Fruit fly (Drosophila melanogaster) whole organism, embryonic: Measurements from ENCODE around the gene Syp.

Experiments used
- Atf6 ChIP-seq: fragments of 200-800 bp; sonication (Bioruptor generic); IDR thresholded peaks from 2 replicates; pipeline ENCODE4 v1.3.6; 2022; ENCODE audit warnings: missing biosample characterization, missing genetic modification characterization
- Bdp1 ChIP-seq: fragments of 200-800 bp; sonication (Bioruptor generic); optimal IDR thresholded peaks from 3 replicates; lab custom pipeline; 2016; ENCODE audit warnings: missing biosample characterization, missing genetic modification characterization
- CG10267 ChIP-seq: fragments of 200-800 bp; sonication (Bioruptor generic); optimal IDR thresholded peaks from 2 replicates; lab custom pipeline; 2018; ENCODE audit warnings: missing biosample characterization, mild to moderate bottlenecking, missing genetic modification characterization, moderate library complexity
- CG10321 ChIP-seq: fragments of 200-800 bp; sonication (Bioruptor generic); IDR thresholded peaks from 2 replicates; pipeline ENCODE4 v1.3.6; 2022; ENCODE audit warnings: missing biosample characterization, missing genetic modification characterization
- CG12071 ChIP-seq: fragments of 200-800 bp; sonication (Bioruptor generic); optimal IDR thresholded peaks from 3 replicates; lab custom pipeline; 2018; ENCODE audit warnings: missing biosample characterization, mild to moderate bottlenecking, missing genetic modification characterization
- CG12769 ChIP-seq: fragments of 200-800 bp; sonication (Bioruptor generic); optimal IDR thresholded peaks from 2 replicates; lab custom pipeline; 2019; ENCODE audit warnings: missing biosample characterization, mild to moderate bottlenecking, missing genetic modification characterization, moderate library complexity
- CG13287 ChIP-seq: fragments of 200-800 bp; sonication (Bioruptor generic); IDR thresholded peaks from 2 replicates; pipeline ENCODE4 v1.3.6; 2022; ENCODE audit warnings: missing biosample characterization, missing genetic modification characterization; ENCODE audit not compliant: partially characterized antibody
- CG13894 ChIP-seq: fragments of 200-800 bp; sonication (Bioruptor generic); optimal IDR thresholded peaks from 3 replicates; lab custom pipeline; 2018; ENCODE audit warnings: missing biosample characterization, mild to moderate bottlenecking, missing genetic modification characterization, moderate library complexity
- CG15696 ChIP-seq: fragments of 200-800 bp; sonication (Bioruptor generic); optimal IDR thresholded peaks from 2 replicates; lab custom pipeline; 2019; ENCODE audit warnings: missing biosample characterization, mild to moderate bottlenecking, missing genetic modification characterization, moderate library complexity
- CG16779 ChIP-seq: fragments of 200-800 bp; sonication (Bioruptor generic); IDR thresholded peaks from 2 replicates; pipeline ENCODE4 v1.3.6; 2022; ENCODE audit warnings: missing biosample characterization, missing genetic modification characterization
- CG2116 ChIP-seq: fragments of 200-800 bp; sonication (Bioruptor generic); optimal IDR thresholded peaks from 3 replicates; lab custom pipeline; 2018; ENCODE audit warnings: missing biosample characterization, mild to moderate bottlenecking, missing genetic modification characterization
- CG2202 ChIP-seq: fragments of 200-800 bp; sonication (Bioruptor generic); optimal IDR thresholded peaks from 2 replicates; lab custom pipeline; 2018; ENCODE audit warnings: missing biosample characterization, mild to moderate bottlenecking, missing genetic modification characterization
- CG30431 ChIP-seq: fragments of 200-800 bp; sonication (Bioruptor generic); optimal IDR thresholded peaks from 2 replicates; lab custom pipeline; 2017; ENCODE audit warnings: missing biosample characterization, missing genetic modification characterization
- CG32772 ChIP-seq: fragments of 200-800 bp; sonication (Bioruptor generic); IDR thresholded peaks from 2 replicates; pipeline ENCODE4 v1.3.6; 2022; ENCODE audit warnings: missing biosample characterization, missing genetic modification characterization
- CG34422 ChIP-seq: fragments of 200-800 bp; sonication (Bioruptor generic); IDR thresholded peaks from 3 replicates; pipeline ENCODE4 v1.3.6; 2022; ENCODE audit warnings: missing biosample characterization, missing genetic modification characterization
- CG3847 ChIP-seq: fragments of 200-800 bp; sonication (Bioruptor generic); IDR thresholded peaks from 2 replicates; pipeline ENCODE4 v1.3.6; 2022; ENCODE audit warnings: missing biosample characterization, missing genetic modification characterization
- CG3995 ChIP-seq: fragments of 200-800 bp; sonication (Bioruptor generic); optimal IDR thresholded peaks from 3 replicates; lab custom pipeline; 2016; ENCODE audit warnings: missing biosample characterization, missing genetic modification characterization
- CG4328 ChIP-seq: fragments of 200-800 bp; sonication (Bioruptor generic); optimal IDR thresholded peaks from 3 replicates; lab custom pipeline; 2017; ENCODE audit warnings: missing biosample characterization, missing genetic modification reagents, missing genetic modification characterization
- CG43689 ChIP-seq: fragments of 200-800 bp; sonication (Bioruptor generic); IDR thresholded peaks from 2 replicates; pipeline ENCODE4 v1.3.6; 2022; ENCODE audit warnings: missing biosample characterization, missing genetic modification characterization
- CG7556 ChIP-seq: fragments of 200-800 bp; sonication (Bioruptor generic); optimal IDR thresholded peaks from 2 replicates; lab custom pipeline; 2017; ENCODE audit warnings: missing biosample characterization, mild to moderate bottlenecking, missing genetic modification characterization
- CG8765 ChIP-seq: fragments of 200-800 bp; sonication (Bioruptor generic); IDR thresholded peaks from 2 replicates; pipeline ENCODE4 v1.3.6; 2022; ENCODE audit warnings: missing biosample characterization, missing genetic modification characterization
- CG9437 ChIP-seq: fragments of 200-800 bp; sonication (Bioruptor generic); optimal IDR thresholded peaks from 2 replicates; lab custom pipeline; 2018; ENCODE audit warnings: missing biosample characterization, mild to moderate bottlenecking, missing genetic modification characterization
- CG9797 ChIP-seq: fragments of 200-800 bp; sonication (Bioruptor generic); optimal IDR thresholded peaks from 3 replicates; lab custom pipeline; 2018; ENCODE audit warnings: missing biosample characterization, mild to moderate bottlenecking, missing genetic modification characterization
- D ChIP-seq, 2 experiments: fragments of 200-800 bp in 1 of 2; fragments of >200 bp in 1 of 2; sonication (Bioruptor generic) in 1 of 2; optimal IDR thresholded peaks; 2 replicates in 1 of 2; 3 replicates in 1 of 2; lab custom pipeline; 2017; ENCODE audit warnings: mild to moderate bottlenecking in 1 of 2, missing biosample characterization in 1 of 2, missing genetic modification characterization in 1 of 2, missing genetic modification reagents in 1 of 2
- Drgx ChIP-seq: fragments of 200-800 bp; sonication (Bioruptor generic); IDR thresholded peaks from 2 replicates; pipeline ENCODE4 v1.3.6; 2022; ENCODE audit warnings: missing biosample characterization, missing genetic modification characterization
- ERR ChIP-seq: fragments of 200-800 bp; sonication (Bioruptor generic); optimal IDR thresholded peaks from 2 replicates; lab custom pipeline; 2016; ENCODE audit warnings: missing biosample characterization, missing genetic modification characterization
- Fer1 ChIP-seq: fragments of 200-800 bp; sonication (Bioruptor generic); optimal IDR thresholded peaks from 2 replicates; lab custom pipeline; 2017; ENCODE audit warnings: missing biosample characterization, mild to moderate bottlenecking, missing genetic modification characterization
- HLHmδ ChIP-seq: fragments of 200-800 bp; sonication (Bioruptor generic); optimal IDR thresholded peaks from 2 replicates; lab custom pipeline; 2018; ENCODE audit warnings: missing biosample characterization, mild to moderate bottlenecking, missing genetic modification characterization, moderate library complexity
- Hmx ChIP-seq: fragments of 200-800 bp; sonication (Bioruptor generic); optimal IDR thresholded peaks from 2 replicates; lab custom pipeline; 2016; ENCODE audit warnings: missing biosample characterization, missing genetic modification characterization
- Mad ChIP-seq: fragments of 200-800 bp; sonication (Bioruptor generic); optimal IDR thresholded peaks from 2 replicates; lab custom pipeline; 2016; ENCODE audit warnings: missing biosample characterization, missing genetic modification characterization
- Mrtf ChIP-seq: fragments of 200-800 bp; sonication (Bioruptor generic); IDR thresholded peaks from 3 replicates; pipeline ENCODE4 v1.3.6; 2022; ENCODE audit warnings: missing biosample characterization, missing genetic modification characterization
- Oli ChIP-seq: fragments of 200-800 bp; sonication (Bioruptor generic); optimal IDR thresholded peaks from 2 replicates; lab custom pipeline; 2018; ENCODE audit warnings: missing biosample characterization, mild to moderate bottlenecking, missing genetic modification characterization, moderate library complexity
- Pdp1 ChIP-seq, 2 experiments: fragments of 200-800 bp; sonication (Bioruptor generic); optimal IDR thresholded peaks; 3 replicates each; lab custom pipeline; 2016; ENCODE audit warnings: missing biosample characterization in 2 of 2, missing genetic modification characterization in 2 of 2, mild to moderate bottlenecking in 1 of 2, moderate library complexity in 1 of 2
- Scr ChIP-seq: fragments of 200-800 bp; sonication (Bioruptor generic); IDR thresholded peaks from 2 replicates; pipeline ENCODE4 v1.3.6; 2022; ENCODE audit warnings: missing biosample characterization, missing genetic modification characterization; ENCODE audit not compliant: partially characterized antibody
- Ssrp ChIP-seq: fragments of 200-800 bp; sonication (Bioruptor generic); optimal IDR thresholded peaks from 2 replicates; lab custom pipeline; 2018; ENCODE audit warnings: missing biosample characterization, mild to moderate bottlenecking, missing genetic modification characterization, moderate library complexity
- Trl ChIP-seq, 3 experiments: fragments of >200 bp in 2 of 3; fragments of 200-800 bp in 1 of 3; sonication (Bioruptor generic) in 1 of 3; optimal IDR thresholded peaks; 2 replicates in 1 of 3; 3 replicates in 2 of 3; lab custom pipeline; 2016 to 2017; ENCODE audit warnings: missing biosample characterization in 1 of 3, missing genetic modification characterization in 1 of 3
- bab2 ChIP-seq: fragments of 200-800 bp; sonication (Bioruptor generic); optimal IDR thresholded peaks from 2 replicates; lab custom pipeline; 2016; ENCODE audit warnings: missing biosample characterization, missing genetic modification characterization
- cwo ChIP-seq: fragments of 200-800 bp; sonication (Bioruptor generic); optimal IDR thresholded peaks from 3 replicates; lab custom pipeline; 2017; ENCODE audit warnings: missing biosample characterization, missing genetic modification characterization, mild to moderate bottlenecking, moderate library complexity, missing genetic modification reagents
- dpn ChIP-seq, 2 experiments: fragments of 200-800 bp; sonication (Bioruptor generic); optimal IDR thresholded peaks; 3 replicates each; lab custom pipeline; 2016; ENCODE audit warnings: missing biosample characterization in 2 of 2, missing genetic modification characterization in 2 of 2
- fru ChIP-seq: fragments of >200 bp; optimal IDR thresholded peaks from 2 replicates; lab custom pipeline; 2017
- jing ChIP-seq: fragments of 200-800 bp; sonication (Bioruptor generic); optimal IDR thresholded peaks from 2 replicates; lab custom pipeline; 2018; ENCODE audit warnings: missing biosample characterization, mild to moderate bottlenecking, missing genetic modification characterization
- kay ChIP-seq: fragments of 200-800 bp; sonication (Bioruptor generic); optimal IDR thresholded peaks from 2 replicates; lab custom pipeline; 2016; ENCODE audit warnings: missing biosample characterization, missing genetic modification characterization
- kni ChIP-seq: fragments of 200-800 bp; sonication (Bioruptor generic); optimal IDR thresholded peaks from 3 replicates; lab custom pipeline; 2017; ENCODE audit warnings: mild to moderate bottlenecking, missing biosample characterization, missing genetic modification reagents, missing genetic modification characterization
- lbe ChIP-seq: fragments of 200-800 bp; sonication (Bioruptor generic); optimal IDR thresholded peaks from 2 replicates; lab custom pipeline; 2016; ENCODE audit warnings: missing biosample characterization, mild to moderate bottlenecking, missing genetic modification characterization
- maf-S ChIP-seq: fragments of 200-800 bp; sonication (Bioruptor generic); optimal IDR thresholded peaks from 2 replicates; lab custom pipeline; 2016; ENCODE audit warnings: missing biosample characterization, missing genetic modification characterization
- nmo ChIP-seq: fragments of 200-800 bp; sonication (Bioruptor generic); optimal IDR thresholded peaks from 2 replicates; lab custom pipeline; 2018; ENCODE audit warnings: missing biosample characterization, mild to moderate bottlenecking, missing genetic modification characterization, moderate library complexity
- otp ChIP-seq: fragments of 200-800 bp; sonication (Bioruptor generic); IDR thresholded peaks from 3 replicates; pipeline ENCODE4, ENCODE4 v1.3.6; 2022; ENCODE audit warnings: missing biosample characterization, missing genetic modification characterization
- repo ChIP-seq: fragments of 200-800 bp; sonication (Bioruptor generic); optimal IDR thresholded peaks from 2 replicates; lab custom pipeline; 2016; ENCODE audit warnings: missing biosample characterization, missing genetic modification characterization
- zfh2 ChIP-seq: fragments of 200-800 bp; sonication (Bioruptor generic); optimal IDR thresholded peaks from 2 replicates; lab custom pipeline; 2016; ENCODE audit warnings: missing biosample characterization, missing genetic modification characterization

Syp gene

DNA sequence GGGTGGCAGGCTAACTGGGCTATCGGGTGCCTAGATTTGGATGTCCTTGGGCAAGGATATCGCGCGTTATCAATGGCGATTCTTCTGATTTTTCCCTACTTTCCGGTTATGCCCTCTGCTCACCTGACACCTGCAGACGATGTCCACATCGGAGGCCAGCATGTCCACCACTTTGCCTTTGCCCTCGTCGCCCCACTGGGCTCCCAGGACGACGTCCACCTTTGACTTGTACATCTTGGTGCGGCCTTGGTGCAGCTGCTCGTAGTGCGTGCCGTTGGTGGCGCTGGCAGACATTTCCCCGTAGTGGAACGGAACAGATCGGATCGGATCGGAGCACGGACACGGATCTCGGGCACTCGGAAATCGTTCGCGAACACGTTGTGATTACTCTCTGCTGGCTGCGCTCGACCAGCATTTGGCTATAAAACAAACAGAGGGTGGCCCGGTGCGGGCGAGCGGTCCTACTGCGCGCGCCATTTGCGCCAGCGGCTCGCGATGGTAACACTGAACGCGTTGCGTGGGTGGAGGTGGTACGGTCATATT lies 73.7 kb downstream of the Syp start, which contains the start of gene Adss (continued):
- TF ChIP-seq CG12769 (tag; lab: Kevin White, UChicago) (no peak), Mad (GFP tag; lab: Kevin White, UChicago) (peak; percentile 51), CG10321 (no peak), kni (GFP tag; lab: Kevin White, UChicago) (peak; percentile 77), CG16779 (GFP tag; lab: Robert Waterston, UW) (0 out of 2 replicates have a peak, but pooled peaks have one; percentile 56), Mrtf (GFP tag; lab: Robert Waterston, UW) (no peak; the same call in 2 of the 3 replicates), dpn (GFP tag; optimal IDR thresholded peaks at IDR 0.05; lab: Kevin White, UChicago) (no peak), fru (lab: Kevin White, UChicago) (no peak), lbe (GFP tag; lab: Kevin White, UChicago) (no peak), CG4328 (GFP tag; lab: Kevin White, UChicago) (no peak), CG9797 (GFP tag; lab: Kevin White, UChicago) (peak; percentile 89), CG30431 (no peak), Oli (tag; lab: Kevin White, UChicago) (no peak), ERR (GFP tag; lab: Kevin White, UChicago) (no peak), kay (GFP tag; lab: Kevin White, UChicago) (no peak), CG2116 (GFP tag; lab: Kevin White, UChicago) (no peak), HLHmδ (GFP tag; lab: Kevin White, UChicago) (peak; percentile 94), nmo (GFP tag; lab: Kevin White, UChicago) (peak; percentile 29), repo (peak; percentile 7), Scr (GFP tag; lab: Robert Waterston, UW) (peak; percentile 39; the same call in 1 of the 2 replicates), CG32772 (GFP tag; lab: Robert Waterston, UW) (no peak), cwo (GFP tag; lab: Kevin White, UChicago) (peak; percentile 28), CG10267 (tag; lab: Kevin White, UChicago) (peak; percentile 18), Pdp1 (GFP tag; optimal IDR thresholded peaks at IDR 0.05; lab: Kevin White, UChicago) (peak; percentile 7 to 29), jing (no peak), CG3995 (no peak), D (optimal IDR thresholded peaks at IDR 0.05; lab: Kevin White, UChicago) (peak; percentile 62), D (GFP tag; optimal IDR thresholded peaks at IDR 0.05; lab: Kevin White, UChicago) (no peak), CG12071 (GFP tag; lab: Kevin White, UChicago) (peak; percentile 43), CG15696 (tag; lab: Kevin White, UChicago) (no peak), CG8765 (GFP tag; lab: Robert Waterston, UW) (no peak), maf-S (GFP tag; lab: Kevin White, UChicago) (peak; percentile 4), CG13287 (no peak; the same call in 1 of the 2 replicates), CG9437 (GFP tag; lab: Kevin White, UChicago) (no peak), Bdp1 (GFP tag; lab: Kevin White, UChicago) (peak; percentile 18), Trl (optimal IDR thresholded peaks at IDR 0.05; lab: Kevin White, UChicago) (peak in 1 of 2 experiments; percentile 26), Trl (GFP tag; optimal IDR thresholded peaks at IDR 0.05; lab: Kevin White, UChicago) (peak; percentile 56), CG34422 (GFP tag; lab: Robert Waterston, UW) (peak; percentile 29; the same call in 1 of the 3 replicates), Drgx (GFP tag; lab: Robert Waterston, UW) (no peak), Hmx (GFP tag; lab: Kevin White, UChicago) (no peak), zfh2 (GFP tag; lab: Kevin White, UChicago) (no peak), Fer1 (peak; percentile 21), CG7556 (GFP tag; lab: Kevin White, UChicago) (no peak), CG2202 (no peak), CG3847 (GFP tag; lab: Robert Waterston, UW) (peak; percentile 36; the same call in 1 of the 2 replicates), CG13894 (tag; lab: Kevin White, UChicago) (no peak), bab2 (no peak), otp (GFP tag; lab: Robert Waterston, UW) (no peak), Atf6 (GFP tag; lab: Robert Waterston, UW) (peak; percentile 56; the same call in 1 of the 2 replicates), CG43689 (GFP tag; lab: Robert Waterston, UW) (no peak), Ssrp (tag; lab: Kevin White, UChicago) (no peak)
